Worm (Caenorhabditis elegans): ENCODE data around the gene ZK688.12.
"Not testable (repeated sequence)": the region's sequence is repeated elsewhere in the genome, so short reads cannot be mapped to it uniquely, and the experiment has no call there.

Gene ZK688.12

DNA sequence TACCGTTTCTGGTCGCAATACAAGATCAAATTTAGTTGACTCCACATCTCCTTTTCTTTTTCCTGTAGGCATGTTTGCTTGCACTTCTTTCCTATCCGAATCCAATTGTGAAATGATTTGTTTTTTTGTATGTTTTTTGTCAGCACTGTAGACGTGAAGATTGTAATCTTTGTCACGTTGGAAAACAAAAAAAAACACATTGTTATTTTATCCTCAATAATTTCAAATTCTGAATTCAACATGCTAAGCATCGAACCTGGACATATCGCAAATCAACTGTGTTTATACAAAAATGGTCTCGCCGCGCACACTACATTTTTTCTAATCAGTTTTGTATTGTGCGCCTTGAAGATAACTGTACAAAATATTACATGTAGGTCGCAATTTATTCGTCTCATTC lies at the start of gene ZK688.12:
ZK688.12 (minus strand) TSS at position 101 of the 400 bp plus-strand sequence.
- TF ChIP-seq klf-2 (GFP tag; conservative IDR thresholded peaks at IDR 0.05) (no peak), ztf-23 (GFP tag; IDR thresholded peaks at IDR 0.05) (no peak), ztf-29 (GFP tag; IDR thresholded peaks at IDR 0.05) (no peak), cog-1 (tag; optimal IDR thresholded peaks at IDR 0.05) (no peak), med-1 (GFP tag; optimal IDR thresholded peaks at IDR 0.05; ENCODE audit: insufficient read depth) (no peak), ref-1 (GFP tag; conservative IDR thresholded peaks at IDR 0.05) (no peak), T22C8.4 (GFP tag; IDR thresholded peaks at IDR 0.05) (no peak), flt-1 (GFP tag; IDR thresholded peaks at IDR 0.05) (no peak), tab-1 (GFP tag; IDR thresholded peaks at IDR 0.05) (no peak)

DNA sequence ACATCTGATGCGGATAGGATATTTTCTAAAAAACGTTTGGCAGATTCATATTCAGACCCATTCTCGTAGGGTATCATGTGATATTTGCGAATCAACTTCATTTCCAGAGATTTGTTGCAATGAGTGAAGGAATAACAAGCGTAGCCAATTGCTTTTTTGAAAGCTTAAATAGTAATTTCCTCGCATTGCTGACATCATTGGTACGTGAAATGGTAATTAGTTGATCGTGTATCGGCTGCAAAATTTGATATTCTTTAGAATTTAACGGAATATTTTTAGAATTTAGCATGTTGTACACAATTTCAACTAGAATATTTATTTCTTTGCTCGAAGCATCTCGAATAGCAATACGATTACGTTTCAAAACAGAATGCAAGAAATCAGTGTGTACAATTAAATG lies 49.3 kb upstream of the ZK688.12 start, which contains the start of gene F54H12.4:
F54H12.4 (minus strand) TSS at position 101 of the 400 bp plus-strand sequence.
- TF ChIP-seq flt-1 (GFP tag; IDR thresholded peaks at IDR 0.05); ztf-29 (GFP tag; IDR thresholded peaks at IDR 0.05); klf-2 (GFP tag; conservative IDR thresholded peaks at IDR 0.05): not testable (repeated sequence)

DNA sequence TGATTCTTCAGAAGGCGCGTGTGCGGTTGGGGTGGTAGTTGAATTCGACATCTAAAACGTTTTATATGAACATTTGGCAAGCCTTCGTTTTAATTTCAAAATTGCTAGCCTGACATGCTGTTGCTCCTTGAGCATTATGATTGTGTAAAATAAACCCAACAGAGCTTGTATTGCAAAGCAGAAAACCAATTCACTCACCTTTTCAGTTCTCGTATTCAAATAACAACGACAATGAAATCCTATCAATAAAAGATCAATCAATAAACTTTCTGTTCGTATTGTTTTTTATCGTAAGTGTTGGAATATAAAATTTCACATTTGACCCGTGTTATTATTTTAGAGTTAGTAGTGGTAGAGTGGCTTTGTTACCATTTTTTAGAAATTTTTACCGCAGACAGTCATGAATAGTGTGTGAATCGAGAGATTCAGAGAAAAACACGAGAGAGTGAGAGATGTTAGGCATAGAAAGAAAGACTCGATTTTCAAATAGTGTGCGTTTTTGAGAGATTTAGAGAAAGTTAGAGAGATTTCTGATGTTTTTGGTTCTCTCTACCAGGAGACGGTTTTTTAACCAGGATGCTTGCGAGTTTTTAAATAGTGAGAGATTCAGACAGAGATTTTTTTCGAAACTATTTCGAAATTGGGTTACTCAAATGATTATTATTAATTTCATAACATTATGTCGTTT lies 45.7 kb upstream of the ZK688.12 start, which contains the start of gene F54H12.10:
F54H12.10 (minus strand) TSS at position 51 of the 688 bp plus-strand sequence.
- not testable (repeated sequence) for TF ChIP-seq T22C8.4 (GFP tag; IDR thresholded peaks at IDR 0.05); cog-1 (tag; optimal IDR thresholded peaks at IDR 0.05); klf-2 (GFP tag; conservative IDR thresholded peaks at IDR 0.05)

DNA sequence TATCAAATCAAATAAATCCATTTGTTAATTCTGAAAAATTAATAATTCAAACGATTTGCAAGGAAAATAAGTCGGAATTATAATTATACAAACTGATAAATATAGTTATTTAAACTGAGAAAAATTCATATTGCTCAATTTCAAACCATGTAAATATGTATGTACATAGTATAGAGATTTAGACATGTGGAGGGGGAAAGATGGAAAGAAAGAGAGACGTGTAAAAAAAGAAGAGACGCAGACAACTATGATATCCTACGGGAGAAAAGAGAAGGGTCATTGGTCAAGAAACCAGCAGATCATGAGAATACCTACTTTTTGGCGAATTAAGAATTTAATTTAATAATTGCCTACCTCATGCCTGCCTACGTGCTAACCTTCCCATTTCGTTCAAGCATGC lies 44.7 kb upstream of the ZK688.12 start, which contains the start of gene C29E4.11:
C29E4.11 (minus strand) TSS at position 30 of the 400 bp plus-strand sequence.
- TF ChIP-seq T22C8.4 (GFP tag; IDR thresholded peaks at IDR 0.05) (no peak), ztf-29 (GFP tag; IDR thresholded peaks at IDR 0.05) (no peak), flt-1 (GFP tag; IDR thresholded peaks at IDR 0.05) (no peak), cog-1 (tag; optimal IDR thresholded peaks at IDR 0.05) (peak; percentile 24), ref-1 (GFP tag; conservative IDR thresholded peaks at IDR 0.05) (no peak), med-1 (GFP tag; optimal IDR thresholded peaks at IDR 0.05; ENCODE audit: insufficient read depth) (no peak), tab-1 (GFP tag; IDR thresholded peaks at IDR 0.05) (no peak)

DNA sequence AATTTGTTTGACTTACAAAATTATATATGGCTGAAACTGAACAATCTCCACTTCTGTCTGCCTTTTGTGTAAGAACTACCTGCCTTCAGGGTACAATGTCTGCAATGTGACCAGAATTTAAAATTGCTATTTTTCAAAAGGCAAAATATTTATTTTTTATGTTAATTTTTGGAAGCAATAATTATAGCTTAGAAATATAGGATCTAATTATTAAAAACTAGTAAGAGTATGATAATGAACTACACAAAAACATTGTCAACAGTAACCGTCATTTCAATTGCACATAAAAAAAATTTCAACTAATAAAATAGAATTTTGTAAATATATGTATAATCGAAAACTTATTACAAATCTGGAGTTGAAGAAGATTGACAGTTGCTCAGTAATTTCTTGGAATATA lies 43.6 kb upstream of the ZK688.12 start, which contains the start of gene C29E4.9:
C29E4.9 (minus strand) TSS at position 101 of the 400 bp plus-strand sequence.
- TF ChIP-seq tab-1 (GFP tag; IDR thresholded peaks at IDR 0.05) (no peak), T22C8.4 (GFP tag; IDR thresholded peaks at IDR 0.05) (no peak), klf-2 (GFP tag; conservative IDR thresholded peaks at IDR 0.05) (no peak)

DNA sequence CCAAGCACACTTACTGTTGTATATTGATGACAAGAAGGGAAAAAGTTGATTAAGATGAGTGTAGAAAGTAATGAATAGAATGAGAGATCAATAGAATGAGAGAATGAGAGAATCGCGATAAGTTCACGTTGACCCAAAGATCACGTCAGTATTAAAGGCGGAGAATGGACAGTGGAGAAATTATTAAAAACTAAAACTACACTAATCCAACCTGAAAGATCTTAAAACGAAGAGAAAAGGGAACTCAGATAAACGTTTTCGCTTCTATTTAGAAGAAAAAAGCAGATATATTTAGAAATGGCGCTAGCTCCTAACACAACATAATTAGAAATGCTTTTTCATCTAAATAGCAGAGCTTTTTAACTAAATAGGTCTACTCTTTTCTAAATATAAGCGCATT lies 39.8 kb upstream of the ZK688.12 start, which contains the start of gene let-754:
let-754 (minus strand) TSS at position 101 of the 400 bp plus-strand sequence.
- TF ChIP-seq tab-1 (GFP tag; IDR thresholded peaks at IDR 0.05) (no peak), flt-1 (GFP tag; IDR thresholded peaks at IDR 0.05) (no peak)

DNA sequence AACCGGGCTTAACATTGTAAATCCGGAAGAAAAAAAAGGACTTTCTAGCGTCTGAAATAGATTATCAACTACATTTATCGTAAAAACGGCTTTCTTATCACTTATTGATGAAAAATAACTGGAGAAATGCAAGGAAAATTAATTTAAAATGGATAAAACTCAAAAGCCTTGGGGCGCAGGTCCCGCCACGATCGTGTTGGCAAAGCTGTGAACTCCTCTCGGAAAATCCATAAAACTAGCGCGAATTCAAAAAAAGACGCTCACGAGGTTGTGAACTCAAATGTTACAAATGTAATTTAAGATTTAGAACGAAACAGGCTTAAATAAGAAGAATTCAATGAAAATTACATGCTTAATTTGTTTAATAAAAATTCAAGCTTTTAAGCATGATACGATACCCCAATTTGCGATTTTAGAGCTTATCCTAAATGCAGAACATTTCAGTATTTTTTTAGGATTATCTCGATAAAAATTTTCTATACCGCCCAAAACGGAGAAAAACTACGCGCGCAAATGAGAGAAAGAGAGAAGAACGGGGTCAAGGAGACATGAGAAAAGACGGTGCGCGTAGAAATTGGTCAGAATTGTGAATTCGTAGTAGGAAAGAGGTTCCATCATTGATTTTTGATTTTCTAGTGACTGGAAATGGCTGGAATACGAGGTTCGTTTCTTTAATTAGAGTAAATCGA lies 38.8 kb upstream of the ZK688.12 start, which contains the start of gene C29E4.15:
C29E4.15 (plus strand) TSS at position 547 of the 689 bp plus-strand sequence.
- TF ChIP-seq flt-1 (GFP tag; IDR thresholded peaks at IDR 0.05) (no peak), ztf-23 (GFP tag; IDR thresholded peaks at IDR 0.05) (no peak), T22C8.4 (GFP tag; IDR thresholded peaks at IDR 0.05) (no peak), ref-1 (GFP tag; conservative IDR thresholded peaks at IDR 0.05) (no peak), tab-1 (GFP tag; IDR thresholded peaks at IDR 0.05) (no peak), med-1 (GFP tag; optimal IDR thresholded peaks at IDR 0.05; ENCODE audit: insufficient read depth) (no peak), klf-2 (GFP tag; conservative IDR thresholded peaks at IDR 0.05) (no peak), ztf-29 (GFP tag; IDR thresholded peaks at IDR 0.05) (no peak)

DNA sequence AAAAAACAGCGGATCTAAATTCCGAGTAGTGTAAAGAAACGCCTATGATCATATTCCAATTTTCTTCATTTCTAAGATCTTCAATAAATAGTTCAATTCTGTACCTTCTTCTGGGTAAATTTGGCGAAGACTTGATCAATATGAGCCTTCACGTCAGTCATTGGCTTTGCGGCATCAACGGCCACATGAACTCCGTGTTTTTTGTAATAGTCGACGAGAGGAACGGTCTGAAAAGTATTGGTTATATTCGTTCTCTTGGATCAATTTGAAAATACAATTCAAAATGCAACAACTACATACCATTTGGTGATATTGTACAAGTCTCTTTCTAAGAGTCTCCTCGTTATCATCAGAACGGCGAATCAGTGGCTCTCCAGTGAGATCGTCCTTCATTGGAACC lies 37.1 kb upstream of the ZK688.12 start:
- TF ChIP-seq ztf-29 (GFP tag; IDR thresholded peaks at IDR 0.05) (no peak), med-1 (GFP tag; optimal IDR thresholded peaks at IDR 0.05; ENCODE audit: insufficient read depth) (no peak), tab-1 (GFP tag; IDR thresholded peaks at IDR 0.05) (no peak), klf-2 (GFP tag; conservative IDR thresholded peaks at IDR 0.05) (no peak)

DNA sequence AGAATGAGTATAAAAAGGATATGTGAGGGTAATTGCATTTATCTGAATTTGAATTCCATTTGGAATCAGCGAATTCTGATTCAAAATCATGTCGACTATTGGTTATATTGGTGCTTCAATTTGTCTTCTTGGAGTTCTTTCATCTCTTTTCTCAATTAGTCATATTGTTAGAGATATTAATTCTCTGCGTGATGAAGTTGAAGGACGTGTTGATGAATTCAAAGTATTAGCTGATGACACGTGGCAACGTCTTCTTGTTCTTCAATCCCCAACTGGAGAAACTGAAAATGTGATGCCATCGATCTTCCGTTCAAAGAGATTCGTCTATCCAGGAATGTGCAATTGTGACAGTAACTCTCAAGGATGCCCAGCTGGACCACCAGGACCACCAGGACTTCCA lies 35.4 kb upstream of the ZK688.12 start, which contains the start of gene col-90:
col-90 (plus strand) TSS at position 37 of the 400 bp plus-strand sequence.
- TF ChIP-seq ztf-29 (GFP tag; IDR thresholded peaks at IDR 0.05) = no peak
- no peak for TF ChIP-seq cog-1 (tag; optimal IDR thresholded peaks at IDR 0.05)
- TF ChIP-seq tab-1 (GFP tag; IDR thresholded peaks at IDR 0.05) = no peak
- TF ChIP-seq flt-1 (GFP tag; IDR thresholded peaks at IDR 0.05) = no peak
- TF ChIP-seq klf-2 (GFP tag; conservative IDR thresholded peaks at IDR 0.05) = no peak
- no peak for TF ChIP-seq ztf-23 (GFP tag; IDR thresholded peaks at IDR 0.05)
- no peak for TF ChIP-seq med-1 (GFP tag; optimal IDR thresholded peaks at IDR 0.05; ENCODE audit: insufficient read depth)
- no peak for TF ChIP-seq ref-1 (GFP tag; conservative IDR thresholded peaks at IDR 0.05)
- no peak for TF ChIP-seq T22C8.4 (GFP tag; IDR thresholded peaks at IDR 0.05)

DNA sequence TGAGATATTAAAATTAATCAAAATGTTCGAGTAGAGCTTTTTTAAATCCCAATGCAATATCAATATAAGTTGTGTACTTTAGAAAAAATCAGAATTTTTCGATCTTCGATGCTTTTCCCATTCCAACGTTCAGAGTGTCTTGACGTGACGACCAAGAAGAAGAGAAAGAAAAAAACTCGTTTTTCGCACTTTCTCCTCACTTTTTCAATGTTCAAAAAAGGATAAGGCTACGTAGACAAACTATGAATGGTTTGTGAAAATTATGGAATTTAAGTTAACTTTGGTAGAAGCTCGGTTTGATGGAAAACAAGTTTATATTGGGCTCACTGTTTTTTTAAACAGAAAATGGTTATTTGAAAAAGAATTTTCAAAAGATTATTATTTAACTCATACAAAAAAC lies 34.3 kb upstream of the ZK688.12 start:
- TF ChIP-seq tab-1 (GFP tag; IDR thresholded peaks at IDR 0.05) (no peak), ztf-23 (GFP tag; IDR thresholded peaks at IDR 0.05) (no peak), med-1 (GFP tag; optimal IDR thresholded peaks at IDR 0.05; ENCODE audit: insufficient read depth) (no peak), T22C8.4 (GFP tag; IDR thresholded peaks at IDR 0.05) (no peak), klf-2 (GFP tag; conservative IDR thresholded peaks at IDR 0.05) (no peak), ztf-29 (GFP tag; IDR thresholded peaks at IDR 0.05) (no peak), cog-1 (tag; optimal IDR thresholded peaks at IDR 0.05) (no peak), ref-1 (GFP tag; conservative IDR thresholded peaks at IDR 0.05) (no peak), flt-1 (GFP tag; IDR thresholded peaks at IDR 0.05) (no peak)

Measured in whole organism, midembryonic.